Fruit fly (Drosophila melanogaster) whole organism, prepupa: ENCODE measurements around the gene CG14400.

Source experiments
- CG10631 ChIP-seq: fragments of 200-800 bp; sonication (Bioruptor generic); optimal IDR thresholded peaks from 2 replicates; lab custom pipeline; 2016; ENCODE audit warnings: missing biosample characterization, missing genetic modification characterization
- CG31627 ChIP-seq: fragments of 200-800 bp; sonication (Bioruptor generic); optimal IDR thresholded peaks from 3 replicates; lab custom pipeline; 2016; ENCODE audit warnings: missing biosample characterization, missing genetic modification characterization
- CG6854 ChIP-seq: fragments of 200-800 bp; sonication (Bioruptor generic); optimal IDR thresholded peaks from 2 replicates; lab custom pipeline; 2017; ENCODE audit warnings: missing biosample characterization, mild to moderate bottlenecking, missing genetic modification characterization
- CG8119 ChIP-seq: fragments of 200-800 bp; sonication (Bioruptor generic); IDR thresholded peaks from 3 replicates; pipeline ENCODE4 v1.3.6; 2022; ENCODE audit warnings: missing biosample characterization, missing genetic modification characterization
- Hr39 ChIP-seq: fragments of 200-800 bp; sonication (Bioruptor generic); optimal IDR thresholded peaks from 2 replicates; lab custom pipeline; 2016; ENCODE audit warnings: missing biosample characterization, missing genetic modification characterization
- Met ChIP-seq: fragments of 200-800 bp; sonication (Bioruptor generic); optimal IDR thresholded peaks from 3 replicates; lab custom pipeline; 2016; ENCODE audit warnings: missing biosample characterization, missing genetic modification characterization
- svp ChIP-seq: fragments of 200-800 bp; sonication (Bioruptor generic); peaks from one replicate; lab custom pipeline; 2016; ENCODE audit warnings: missing biosample characterization, missing genetic modification characterization

dm6 chr2L:20881353-20882079, 23.8 kb upstream of the CG14400 start:
- TF ChIP-seq CG8119 (GFP tag; lab: Robert Waterston, UW) (no peak), CG31627 (GFP tag; lab: Kevin White, UChicago) (no peak), Met (GFP tag; lab: Kevin White, UChicago) (peak; percentile 4), Hr39 (peak; percentile 6), CG10631 (GFP tag; lab: Kevin White, UChicago) (no peak), CG6854 (GFP tag; lab: Kevin White, UChicago) (peak; percentile 47), svp (GFP tag; lab: Kevin White, UChicago) (peak; percentile 55)
